Fruit fly (Drosophila melanogaster) whole organism, wandering third instar larva: ENCODE results near the gene CG44006.

Experiments
- CG32264 ChIP-seq: fragments of 200-800 bp; sonication (Bioruptor generic); optimal IDR thresholded peaks from 2 replicates; lab custom pipeline; 2016; ENCODE audit warnings: missing biosample characterization, missing genetic modification characterization
- brk ChIP-seq: fragments of 200-800 bp; sonication (Bioruptor generic); optimal IDR thresholded peaks from 2 replicates; lab custom pipeline; 2016; ENCODE audit warnings: missing biosample characterization, mild to moderate bottlenecking, missing genetic modification characterization
- psq ChIP-seq: fragments of 200-800 bp; sonication (Bioruptor generic); optimal IDR thresholded peaks from 3 replicates; lab custom pipeline; 2017; ENCODE audit warnings: missing biosample characterization, mild to moderate bottlenecking, missing genetic modification characterization, moderate library complexity
- sv ChIP-seq: fragments of 200-800 bp; sonication (Bioruptor generic); optimal IDR thresholded peaks from 3 replicates; lab custom pipeline; 2016; ENCODE audit warnings: missing biosample characterization, missing genetic modification characterization
- usp ChIP-seq: fragments of >200 bp; optimal IDR thresholded peaks from 2 replicates; lab custom pipeline; 2017; ENCODE audit warnings: missing biosample characterization, missing genetic modification characterization

dm6 chr3L:18057033-18057432 is 12.9 kb downstream of the CG44006 start:
- TF ChIP-seq CG32264 (no peak), brk (GFP tag; lab: Kevin White, UChicago) (no peak), usp (GFP tag; lab: Kevin White, UChicago) (no peak), sv (GFP tag; lab: Kevin White, UChicago) (no peak), psq (GFP tag; lab: Kevin White, UChicago) (no peak)
